Fruit fly (Drosophila melanogaster): ENCODE results near the gene gwl.

Gene gwl

DNA sequence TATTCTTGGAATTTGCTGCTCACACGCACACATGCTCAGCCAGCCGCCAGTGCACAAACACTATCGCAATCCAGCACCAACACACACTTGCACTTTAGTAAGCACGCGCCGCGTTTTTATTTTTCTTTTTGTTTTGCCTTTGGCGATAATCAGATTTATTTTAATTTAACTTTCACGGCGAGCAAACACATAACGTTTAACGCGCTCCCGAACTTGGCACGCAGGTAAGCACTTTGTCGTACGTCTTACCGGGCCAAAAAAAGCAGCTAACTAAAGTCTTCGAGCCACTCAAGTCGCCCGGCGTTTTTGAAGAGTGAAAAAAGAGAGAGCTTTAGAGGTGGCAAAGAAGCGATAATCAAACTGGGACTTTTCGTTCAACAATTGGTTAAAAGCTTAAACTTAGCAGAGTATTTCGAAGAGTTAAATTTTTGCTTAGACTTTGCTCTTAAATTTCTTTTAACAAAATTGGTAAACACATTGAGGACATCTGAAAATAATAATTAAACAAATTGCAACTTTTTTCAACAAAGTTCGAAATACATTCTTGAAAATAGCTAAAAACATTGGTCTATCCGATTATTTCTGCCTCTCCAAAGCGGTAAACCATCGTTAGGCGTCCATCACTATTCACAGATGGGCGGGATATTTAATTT lies 2.8 kb upstream of the gwl start, which contains the start of gene Mekk1 (continued):
- no peak for TF ChIP-seq CG3838 (GFP tag; optimal IDR thresholded peaks at IDR 0.05)
- TF ChIP-seq pnt (GFP tag; optimal IDR thresholded peaks at IDR 0.05) = peak; percentile 9
- TF ChIP-seq maf-S (GFP tag; optimal IDR thresholded peaks at IDR 0.05) = peak; percentile 20
- peak; percentile 25 for TF ChIP-seq Bteb2 (GFP tag; optimal IDR thresholded peaks at IDR 0.05)
- no peak for TF ChIP-seq Elba2 (GFP tag; optimal IDR thresholded peaks at IDR 0.05)
- peak; percentile 91 for TF ChIP-seq Dp (GFP tag; optimal IDR thresholded peaks at IDR 0.05)
- TF ChIP-seq cwo (GFP tag; optimal IDR thresholded peaks at IDR 0.05) = peak; percentile 0
- TF ChIP-seq CG17912 (GFP tag; optimal IDR thresholded peaks at IDR 0.05) = no peak
- TF ChIP-seq Ptx1 (GFP tag; IDR thresholded peaks at IDR 0.05) = peak; percentile 49
- TF ChIP-seq HLH4C (GFP tag; IDR thresholded peaks at IDR 0.05; ENCODE audit: partially characterized antibody) = peak; percentile 45; the same call in 1 of the 3 replicates

DNA sequence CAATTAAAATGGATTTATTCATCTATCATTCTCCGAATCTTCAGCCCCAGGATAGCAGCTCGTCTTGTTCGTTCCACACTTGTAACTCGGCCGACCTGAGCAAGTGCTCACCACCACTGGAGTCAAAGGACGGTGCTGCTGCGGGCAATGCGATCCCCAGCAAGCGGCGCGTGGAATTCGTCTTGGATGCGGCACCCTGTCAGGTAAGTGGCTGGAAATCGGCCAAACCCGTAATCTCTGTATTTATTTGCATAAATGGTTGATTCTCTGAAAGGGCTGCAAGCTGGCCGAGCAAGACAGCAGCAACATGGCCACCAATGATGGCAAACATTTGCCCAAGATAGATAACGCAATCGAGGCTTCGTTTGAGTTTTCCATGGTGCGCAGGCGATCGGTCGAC lies 1.9 kb downstream of the gwl start:
- TF ChIP-seq salm (tag; optimal IDR thresholded peaks at IDR 0.05) (no peak), Ets65A (GFP tag) (peak; percentile 91), CG10366 (GFP tag; IDR thresholded peaks at IDR 0.05) (peak; percentile 8; the same call in 1 of the 2 replicates), CG11398 (GFP tag; optimal IDR thresholded peaks at IDR 0.05) (no peak)

DNA sequence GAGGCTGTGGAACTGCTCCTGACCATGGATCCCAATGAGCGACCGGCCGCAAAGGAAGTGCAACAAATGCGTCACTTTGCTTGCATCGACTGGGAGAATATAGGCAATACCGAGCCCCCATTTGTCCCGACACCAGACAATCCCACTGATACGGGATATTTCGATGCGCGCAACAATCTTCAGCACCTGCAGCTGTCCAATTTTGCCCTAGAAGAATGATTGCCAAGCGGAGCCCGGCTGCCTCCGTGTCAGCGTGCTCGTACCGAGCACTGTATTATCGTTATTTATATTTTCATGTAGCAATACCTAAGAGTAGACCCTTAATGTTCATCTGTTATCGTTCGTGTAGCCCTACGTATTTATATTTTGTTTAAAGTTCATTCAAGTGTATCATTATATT lies 3.6 kb downstream of the gwl start:
- TF ChIP-seq Hr51 (GFP tag; optimal IDR thresholded peaks at IDR 0.05) (no peak), tna (GFP tag; IDR thresholded peaks at IDR 0.05; ENCODE audit: partially characterized antibody) (no peak), CHES-1-like (GFP tag; optimal IDR thresholded peaks at IDR 0.05) (no peak), CG16779 (GFP tag; IDR thresholded peaks at IDR 0.05) (0 out of 2 replicates have a peak, but pooled peaks have one; percentile 5), CG8089 (GFP tag; optimal IDR thresholded peaks at IDR 0.05) (no peak), NFAT (GFP tag; IDR thresholded peaks at IDR 0.05) (no peak)

DNA sequence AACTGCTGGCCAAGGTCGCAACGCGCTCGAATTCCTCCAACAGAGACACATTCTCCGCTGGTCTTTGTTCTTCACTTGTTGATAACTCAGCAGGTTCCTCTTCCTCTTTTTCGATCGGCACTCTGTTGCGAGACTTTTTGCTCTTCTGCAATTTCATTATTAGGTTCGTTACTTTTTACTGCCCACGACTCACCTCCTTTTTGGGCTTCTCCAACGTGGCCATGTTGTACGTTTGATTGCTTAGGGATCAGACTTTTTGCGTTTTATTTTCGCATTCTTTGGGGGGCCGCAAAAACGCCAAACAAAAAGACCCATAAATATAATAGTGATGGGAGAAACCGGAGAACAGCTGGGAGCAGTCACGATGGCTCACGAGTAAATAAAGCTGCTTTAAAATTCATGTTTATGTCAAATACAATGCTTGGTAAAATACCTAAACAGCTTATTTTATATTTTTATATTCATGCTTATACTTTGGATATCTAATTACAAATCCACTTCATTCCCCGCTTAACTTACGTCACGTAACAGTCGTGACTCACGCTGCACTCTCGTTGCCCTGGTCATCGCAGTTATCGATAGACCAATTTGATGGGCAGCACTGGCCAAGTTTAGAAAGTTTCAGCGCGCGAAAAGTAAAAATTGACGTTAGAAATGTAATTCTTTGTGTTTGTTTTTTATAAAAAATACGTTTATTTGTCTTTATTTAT lies 12.5 kb downstream of the gwl start, which contains the start of gene Epg5:
Gene Epg5, minus strand, starts transcription at position 326 of the 710 bp plus-strand sequence.
- TF ChIP-seq CG10543 (GFP tag; optimal IDR thresholded peaks at IDR 0.05) = peak; percentile 61
- TF ChIP-seq ewg (GFP tag; optimal IDR thresholded peaks at IDR 0.05) = peak; percentile 27
- no peak for TF ChIP-seq fru (optimal IDR thresholded peaks at IDR 0.05)
- no peak for TF ChIP-seq CG4328 (GFP tag; optimal IDR thresholded peaks at IDR 0.05)
- no peak for TF ChIP-seq gt (GFP tag; IDR thresholded peaks at IDR 0.05)
- TF ChIP-seq her (GFP tag; optimal IDR thresholded peaks at IDR 0.05) = peak; percentile 1
- peak; percentile 82 for TF ChIP-seq HLH54F (GFP tag; optimal IDR thresholded peaks at IDR 0.05)
- peak; percentile 73 for TF ChIP-seq CG12659 (GFP tag; optimal IDR thresholded peaks at IDR 0.05)
- TF ChIP-seq Tbp (GFP tag; optimal IDR thresholded peaks at IDR 0.05) = no peak
- peak; percentile 68 for TF ChIP-seq CG17385 (GFP tag; optimal IDR thresholded peaks at IDR 0.05)
- TF ChIP-seq hb (GFP tag; IDR thresholded peaks at IDR 0.05; ENCODE audit: partially characterized antibody) = peak; percentile 98
- TF ChIP-seq CG3847 (GFP tag; IDR thresholded peaks at IDR 0.05) = peak; percentile 92
- TF ChIP-seq Aef1 (GFP tag; IDR thresholded peaks at IDR 0.05) = peak; percentile 72
- TF ChIP-seq Drgx (GFP tag; IDR thresholded peaks at IDR 0.05) = peak; percentile 43
- peak; percentile 66 for TF ChIP-seq Hr3 (GFP tag; optimal IDR thresholded peaks at IDR 0.05)
- peak; percentile 72 for TF ChIP-seq CG4424 (GFP tag; optimal IDR thresholded peaks at IDR 0.05)
- TF ChIP-seq CG9437 (GFP tag; optimal IDR thresholded peaks at IDR 0.05) = peak; percentile 67
- TF ChIP-seq NK7.1 (GFP tag; optimal IDR thresholded peaks at IDR 0.05) = peak; percentile 39
- TF ChIP-seq sim (GFP tag; IDR thresholded peaks at IDR 0.05) = no peak
- no peak for TF ChIP-seq CG15011 (GFP tag; optimal IDR thresholded peaks at IDR 0.05)
- TF ChIP-seq CG13424 (tag; optimal IDR thresholded peaks at IDR 0.05) = peak; percentile 70
- peak; percentile 56 for TF ChIP-seq esg (GFP tag; conservative IDR thresholded peaks at IDR 0.05)
- no peak for TF ChIP-seq CG17359 (tag; optimal IDR thresholded peaks at IDR 0.05)
- no peak for TF ChIP-seq H15 (GFP tag; IDR thresholded peaks at IDR 0.05)
- peak; percentile 57 for TF ChIP-seq Bdp1 (GFP tag; optimal IDR thresholded peaks at IDR 0.05)
- TF ChIP-seq Xrp1 (GFP tag; IDR thresholded peaks at IDR 0.05) = peak; percentile 65
